Worm (Caenorhabditis elegans) whole organism, L4 larva: ENCODE results near the gene snb-5.

Source experiments
- R02D3.7 ChIP-seq: fragments of 150-350 bp; sonication (generic microtip); optimal IDR thresholded peaks from 3 replicates; lab custom pipeline; 2014; ENCODE audit warnings: missing biosample characterization, missing genetic modification characterization
- Y105C5A.15 ChIP-seq: fragments of 200-800 bp; sonication (Bioruptor generic); IDR thresholded peaks from 2 replicates; pipeline ENCODE4 v1.3.6; 2022; ENCODE audit warnings: missing genetic modification characterization, missing compliant biosample characterization
- ama-1 ChIP-seq: fragments of 150-350 bp; optimal IDR thresholded peaks from 2 replicates; lab custom pipeline; 2014; ENCODE audit warnings: inconsistent platforms, mixed read lengths
- ctbp-1 ChIP-seq: fragments of 200-800 bp; sonication (Bioruptor generic); IDR thresholded peaks from 2 replicates; pipeline ENCODE4 v1.3.6; 2022; ENCODE audit warnings: missing genetic modification reagents, missing genetic modification characterization, missing compliant biosample characterization
- dmd-9 ChIP-seq: fragments of 200-800 bp; sonication (Bioruptor generic); IDR thresholded peaks from 2 replicates; pipeline ENCODE4 v1.3.6; 2022; ENCODE audit warnings: missing genetic modification reagents, missing genetic modification characterization, missing compliant biosample characterization
- egl-27 ChIP-seq: sonication (generic microtip); optimal IDR thresholded peaks from 3 replicates; lab custom pipeline; 2017; ENCODE audit warnings: missing biosample characterization, missing genetic modification reagents, missing genetic modification characterization
- lir-3 ChIP-seq: sonication (generic microtip); optimal IDR thresholded peaks from 2 replicates; lab custom pipeline; 2016; ENCODE audit warnings: mild to moderate bottlenecking, missing genetic modification characterization, missing compliant biosample characterization
- mep-1 ChIP-seq: fragments of 150-350 bp; sonication (generic microtip); optimal IDR thresholded peaks from 3 replicates; lab custom pipeline; 2014; ENCODE audit warnings: missing biosample characterization, missing genetic modification characterization
- nhr-102 ChIP-seq: sonication (generic microtip); optimal IDR thresholded peaks from 2 replicates; lab custom pipeline; 2016; ENCODE audit warnings: mild to moderate bottlenecking, missing genetic modification characterization, moderate library complexity, missing compliant biosample characterization
- nhr-11 ChIP-seq: fragments of 150-350 bp; optimal IDR thresholded peaks from 2 replicates; lab custom pipeline; 2014; ENCODE audit warnings: missing biosample characterization, missing genetic modification characterization
- nhr-111 ChIP-seq: fragments of 200-800 bp; sonication (Bioruptor generic); optimal IDR thresholded peaks from 2 replicates; lab custom pipeline; 2018; ENCODE audit warnings: mild to moderate bottlenecking, missing genetic modification characterization, missing compliant biosample characterization
- unc-39 ChIP-seq: sonication (generic microtip); optimal IDR thresholded peaks from 2 replicates; lab custom pipeline; 2017; ENCODE audit warnings: missing biosample characterization, missing genetic modification characterization
- ztf-11 ChIP-seq: fragments of 150-350 bp; optimal IDR thresholded peaks from 2 replicates; lab custom pipeline; 2014; ENCODE audit warnings: missing biosample characterization, missing genetic modification characterization

DNA sequence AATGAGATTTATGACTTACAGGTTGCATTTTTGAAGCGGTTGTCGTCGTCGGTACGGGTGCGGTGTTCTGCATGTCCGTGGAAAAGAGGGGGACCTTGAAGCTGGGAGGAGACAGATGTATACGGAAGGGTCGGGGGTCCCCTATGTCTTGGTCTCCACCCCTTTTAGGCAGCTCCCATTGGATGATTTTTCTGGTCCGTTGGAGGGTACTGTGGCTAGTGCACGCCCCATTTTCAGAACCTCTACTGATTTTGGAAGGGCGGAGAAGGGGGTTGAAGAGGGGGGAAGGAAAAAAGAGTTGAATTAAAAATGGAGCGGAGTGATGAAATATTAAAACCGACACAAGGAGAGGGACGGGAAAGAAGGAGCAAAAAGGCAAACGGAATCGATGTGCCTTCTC is 13.4 kb downstream of the snb-5 start, which contains the start of gene unc-86:
- TF ChIP-seq lir-3 (tag; lab: Kevin White, UChicago) (no peak), ztf-11 (tag; lab: Kevin White, UChicago) (no peak), nhr-11 (tag; lab: Kevin White, UChicago) (no peak), unc-39 (tag; lab: Kevin White, UChicago) (no peak), ctbp-1 (GFP tag; lab: Robert Waterston, UW) (no peak), egl-27 (tag; lab: Kevin White, UChicago) (no peak), nhr-102 (no peak), dmd-9 (no peak), Y105C5A.15 (GFP tag; lab: Robert Waterston, UW) (no peak), R02D3.7 (tag; lab: Kevin White, UChicago) (no peak), ama-1 (no peak), nhr-111 (no peak), mep-1 (tag; lab: Kevin White, UChicago) (no peak)
